Fruit fly (Drosophila melanogaster) whole organism, embryonic: ENCODE measurements around the gene Cpr31A.

Experiments
- Abd-B ChIP-seq: fragments of 200-800 bp; sonication (Bioruptor generic); optimal IDR thresholded peaks from 2 replicates; lab custom pipeline; 2018; ENCODE audit warnings: missing biosample characterization, mild to moderate bottlenecking, missing genetic modification characterization, moderate library complexity
- Atf-2 ChIP-seq: fragments of 200-800 bp; sonication (Bioruptor generic); optimal IDR thresholded peaks from 2 replicates; lab custom pipeline; 2016; ENCODE audit warnings: missing biosample characterization, missing genetic modification characterization
- Atf3 ChIP-seq: fragments of 200-800 bp; sonication (Bioruptor generic); optimal IDR thresholded peaks from 3 replicates; lab custom pipeline; 2016; ENCODE audit warnings: missing biosample characterization, missing genetic modification characterization
- CG1024 ChIP-seq: fragments of 200-800 bp; sonication (Bioruptor generic); IDR thresholded peaks from 2 replicates; pipeline ENCODE4 v1.3.6; 2022; ENCODE audit warnings: missing biosample characterization, missing genetic modification characterization
- CG11093 ChIP-seq: fragments of 200-800 bp; sonication (Bioruptor generic); IDR thresholded peaks from 3 replicates; pipeline ENCODE4 v1.3.6; 2022; ENCODE audit warnings: missing biosample characterization, missing genetic modification characterization
- CG11247 ChIP-seq: fragments of 200-800 bp; sonication (Bioruptor generic); IDR thresholded peaks from 2 replicates; pipeline ENCODE4 v1.3.6; 2022; ENCODE audit warnings: missing biosample characterization, missing genetic modification characterization
- CG11695 ChIP-seq: fragments of 200-800 bp; sonication (Bioruptor generic); IDR thresholded peaks from 3 replicates; pipeline ENCODE4 v1.3.6; 2022; ENCODE audit warnings: missing biosample characterization, missing genetic modification characterization
- CG1233 ChIP-seq: fragments of 200-800 bp; sonication (Bioruptor generic); optimal IDR thresholded peaks from 4 replicates; lab custom pipeline; 2018; ENCODE audit warnings: missing biosample characterization, mild to moderate bottlenecking, missing genetic modification characterization
- CG12659 ChIP-seq: fragments of 200-800 bp; sonication (Bioruptor generic); optimal IDR thresholded peaks from 3 replicates; lab custom pipeline; 2017; ENCODE audit warnings: mild to moderate bottlenecking, missing biosample characterization, missing genetic modification reagents, missing genetic modification characterization
- CG13123 ChIP-seq: fragments of 200-800 bp; sonication (Bioruptor generic); optimal IDR thresholded peaks from 2 replicates; lab custom pipeline; 2016; ENCODE audit warnings: missing biosample characterization, missing genetic modification characterization
- CG13287 ChIP-seq: fragments of 200-800 bp; sonication (Bioruptor generic); IDR thresholded peaks from 2 replicates; pipeline ENCODE4 v1.3.6; 2022; ENCODE audit warnings: missing biosample characterization, missing genetic modification characterization; ENCODE audit not compliant: partially characterized antibody
- CG15514 ChIP-seq: fragments of 200-800 bp; sonication (Bioruptor generic); optimal IDR thresholded peaks from 3 replicates; lab custom pipeline; 2017; ENCODE audit warnings: missing biosample characterization, missing genetic modification characterization, mild to moderate bottlenecking, moderate library complexity, missing genetic modification reagents
- CG17802 ChIP-seq: fragments of 200-800 bp; sonication (Bioruptor generic); optimal IDR thresholded peaks from 2 replicates; lab custom pipeline; 2018; ENCODE audit warnings: missing biosample characterization, mild to moderate bottlenecking, missing genetic modification characterization, moderate library complexity
- CG17912 ChIP-seq: fragments of 200-800 bp; sonication (Bioruptor generic); optimal IDR thresholded peaks from 2 replicates; lab custom pipeline; 2018; ENCODE audit warnings: missing biosample characterization, mild to moderate bottlenecking, missing genetic modification characterization
- CG18599 ChIP-seq: fragments of 200-800 bp; sonication (Bioruptor generic); optimal IDR thresholded peaks from 3 replicates; lab custom pipeline; 2017; ENCODE audit warnings: missing biosample characterization, missing genetic modification characterization, mild to moderate bottlenecking, moderate library complexity, missing genetic modification reagents
- CG18619 ChIP-seq: fragments of 200-800 bp; sonication (Bioruptor generic); optimal IDR thresholded peaks from 3 replicates; lab custom pipeline; 2017; ENCODE audit warnings: missing biosample characterization, mild to moderate bottlenecking, missing genetic modification characterization
- CG2129 ChIP-seq: fragments of 200-800 bp; sonication (Bioruptor generic); IDR thresholded peaks from 2 replicates; pipeline ENCODE4 v1.3.6; 2022; ENCODE audit warnings: missing biosample characterization, missing genetic modification characterization; ENCODE audit not compliant: partially characterized antibody
- CG2202 ChIP-seq: fragments of 200-800 bp; sonication (Bioruptor generic); optimal IDR thresholded peaks from 2 replicates; lab custom pipeline; 2018; ENCODE audit warnings: missing biosample characterization, mild to moderate bottlenecking, missing genetic modification characterization
- CG2889 ChIP-seq: fragments of 200-800 bp; sonication (Bioruptor generic); IDR thresholded peaks from 3 replicates; pipeline ENCODE4 v1.3.6; 2022; ENCODE audit warnings: missing biosample characterization, missing genetic modification characterization
- CG30403 ChIP-seq: fragments of 200-800 bp; sonication (Bioruptor generic); optimal IDR thresholded peaks from 3 replicates; lab custom pipeline; 2016; ENCODE audit warnings: missing biosample characterization, missing genetic modification characterization
- CG8281 ChIP-seq: fragments of 200-800 bp; sonication (Bioruptor generic); optimal IDR thresholded peaks from 2 replicates; lab custom pipeline; 2018; ENCODE audit warnings: missing biosample characterization, mild to moderate bottlenecking, missing genetic modification characterization, moderate library complexity
- CG9727 ChIP-seq: fragments of 200-800 bp; sonication (Bioruptor generic); optimal IDR thresholded peaks from 3 replicates; lab custom pipeline; 2017; ENCODE audit warnings: missing biosample characterization, mild to moderate bottlenecking, missing genetic modification characterization
- Dip2 ChIP-seq: fragments of 200-800 bp; sonication (Bioruptor generic); IDR thresholded peaks from 2 replicates; pipeline ENCODE4 v1.3.6; 2022; ENCODE audit warnings: missing biosample characterization, missing genetic modification characterization
- Doc3 ChIP-seq: fragments of 200-800 bp; sonication (Bioruptor generic); IDR thresholded peaks from 3 replicates; pipeline ENCODE4 v1.3.6; 2022; ENCODE audit warnings: missing biosample characterization, missing genetic modification characterization; ENCODE audit not compliant: partially characterized antibody
- ERR ChIP-seq: fragments of 200-800 bp; sonication (Bioruptor generic); optimal IDR thresholded peaks from 2 replicates; lab custom pipeline; 2016; ENCODE audit warnings: missing biosample characterization, missing genetic modification characterization
- Gug ChIP-seq: fragments of 200-800 bp; sonication (Bioruptor generic); IDR thresholded peaks from 4 replicates; pipeline ENCODE4 v1.3.6; 2022; ENCODE audit warnings: missing biosample characterization, missing genetic modification characterization
- Hr78 ChIP-seq, 2 experiments: fragments of 200-800 bp in 1 of 2; fragments of >200 bp in 1 of 2; sonication (Bioruptor generic) in 1 of 2; optimal IDR thresholded peaks; 2 replicates each; lab custom pipeline; 2017 to 2019; ENCODE audit warnings: missing biosample characterization in 2 of 2, missing genetic modification characterization in 2 of 2, mild to moderate bottlenecking in 1 of 2, moderate library complexity in 1 of 2
- Meics ChIP-seq: fragments of 200-800 bp; sonication (Bioruptor generic); optimal IDR thresholded peaks from 2 replicates; lab custom pipeline; 2017; ENCODE audit warnings: missing biosample characterization, mild to moderate bottlenecking, missing genetic modification characterization
- Myb ChIP-seq: fragments of 200-800 bp; sonication (Bioruptor generic); optimal IDR thresholded peaks from 2 replicates; lab custom pipeline; 2016; ENCODE audit warnings: missing biosample characterization, missing genetic modification characterization
- Neu2 ChIP-seq: fragments of 200-800 bp; sonication (Bioruptor generic); optimal IDR thresholded peaks from 3 replicates; lab custom pipeline; 2016; ENCODE audit warnings: missing biosample characterization, missing genetic modification characterization, borderline replicate concordance
- Oaz ChIP-seq: fragments of 200-800 bp; sonication (Bioruptor generic); IDR thresholded peaks from 2 replicates; pipeline ENCODE4 v1.3.6; 2022; ENCODE audit warnings: missing biosample characterization, missing genetic modification characterization
- Sin3A ChIP-seq: fragments of >200 bp; optimal IDR thresholded peaks from 2 replicates; lab custom pipeline; 2018
- Ssrp ChIP-seq: fragments of 200-800 bp; sonication (Bioruptor generic); optimal IDR thresholded peaks from 2 replicates; lab custom pipeline; 2018; ENCODE audit warnings: missing biosample characterization, mild to moderate bottlenecking, missing genetic modification characterization, moderate library complexity
- Vsx1 ChIP-seq: fragments of 200-800 bp; sonication (Bioruptor generic); optimal IDR thresholded peaks from 2 replicates; lab custom pipeline; 2017; ENCODE audit warnings: missing biosample characterization, mild to moderate bottlenecking, missing genetic modification characterization, missing genetic modification reagents
- chif ChIP-seq, 2 experiments: fragments of 200-800 bp; sonication (Bioruptor generic); optimal IDR thresholded peaks; 3 replicates each; lab custom pipeline; 2016; ENCODE audit warnings: missing biosample characterization in 2 of 2, missing genetic modification characterization in 2 of 2
- crol ChIP-seq: fragments of 200-800 bp; sonication (Bioruptor generic); IDR thresholded peaks from 2 replicates; pipeline ENCODE4 v1.3.6; 2022; ENCODE audit warnings: missing biosample characterization, missing genetic modification characterization
- eyg ChIP-seq: fragments of 200-800 bp; sonication (Bioruptor generic); optimal IDR thresholded peaks from 3 replicates; lab custom pipeline; 2016; ENCODE audit warnings: missing biosample characterization, missing genetic modification characterization
- fd102C ChIP-seq: fragments of 200-800 bp; sonication (Bioruptor generic); optimal IDR thresholded peaks from 2 replicates; lab custom pipeline; 2018; ENCODE audit warnings: missing biosample characterization, mild to moderate bottlenecking, missing genetic modification characterization, moderate library complexity
- gcm ChIP-seq: fragments of 200-800 bp; sonication (Bioruptor generic); optimal IDR thresholded peaks from 2 replicates; lab custom pipeline; 2019; ENCODE audit warnings: missing biosample characterization, mild to moderate bottlenecking, missing genetic modification characterization, moderate library complexity
- hb ChIP-seq: fragments of 200-800 bp; sonication (Bioruptor generic); IDR thresholded peaks from 3 replicates; pipeline ENCODE4 v1.3.6; 2022; ENCODE audit warnings: missing biosample characterization, missing genetic modification characterization; ENCODE audit not compliant: partially characterized antibody
- lbe ChIP-seq: fragments of 200-800 bp; sonication (Bioruptor generic); optimal IDR thresholded peaks from 2 replicates; lab custom pipeline; 2016; ENCODE audit warnings: missing biosample characterization, mild to moderate bottlenecking, missing genetic modification characterization
- lmd ChIP-seq: fragments of 200-800 bp; sonication (Bioruptor generic); IDR thresholded peaks from 2 replicates; pipeline ENCODE4 v1.3.6; 2022; ENCODE audit warnings: missing biosample characterization, missing genetic modification characterization
- mam ChIP-seq: fragments of 200-800 bp; sonication (Bioruptor generic); optimal IDR thresholded peaks from 3 replicates; lab custom pipeline; 2016; ENCODE audit warnings: missing biosample characterization, missing genetic modification characterization
- nerfin-1 ChIP-seq: fragments of 200-800 bp; sonication (Bioruptor generic); optimal IDR thresholded peaks from 3 replicates; lab custom pipeline; 2019; ENCODE audit warnings: missing biosample characterization, mild to moderate bottlenecking, missing genetic modification characterization, moderate library complexity
- nerfin-2 ChIP-seq: fragments of 200-800 bp; sonication (Bioruptor generic); IDR thresholded peaks from 2 replicates; pipeline ENCODE4 v1.3.6; 2022; ENCODE audit warnings: missing biosample characterization, missing genetic modification characterization; ENCODE audit not compliant: partially characterized antibody
- peb ChIP-seq: fragments of 200-800 bp; sonication (Bioruptor generic); IDR thresholded peaks from 2 replicates; pipeline ENCODE4 v1.3.6; 2022; ENCODE audit warnings: missing biosample characterization, missing genetic modification characterization
- sd ChIP-seq: fragments of 200-800 bp; sonication (Bioruptor generic); optimal IDR thresholded peaks from 3 replicates; lab custom pipeline; 2018; ENCODE audit warnings: missing biosample characterization, mild to moderate bottlenecking, missing genetic modification characterization, moderate library complexity
- sr ChIP-seq: fragments of 200-800 bp; sonication (Bioruptor generic); IDR thresholded peaks from 3 replicates; pipeline ENCODE4 v1.3.6; 2022; ENCODE audit warnings: missing biosample characterization, missing genetic modification characterization
- tup ChIP-seq: fragments of 200-800 bp; sonication (Bioruptor generic); optimal IDR thresholded peaks from 2 replicates; lab custom pipeline; 2016; ENCODE audit warnings: missing biosample characterization, mild to moderate bottlenecking, missing genetic modification characterization, moderate library complexity
- tx ChIP-seq: fragments of 200-800 bp; sonication (Bioruptor generic); optimal IDR thresholded peaks from 2 replicates; lab custom pipeline; 2016; ENCODE audit warnings: missing biosample characterization, missing genetic modification characterization
- wek ChIP-seq: fragments of 200-800 bp; sonication (Bioruptor generic); optimal IDR thresholded peaks from 3 replicates; lab custom pipeline; 2018; ENCODE audit warnings: missing biosample characterization, mild to moderate bottlenecking, missing genetic modification characterization, moderate library complexity

The Cpr31A gene

DNA sequence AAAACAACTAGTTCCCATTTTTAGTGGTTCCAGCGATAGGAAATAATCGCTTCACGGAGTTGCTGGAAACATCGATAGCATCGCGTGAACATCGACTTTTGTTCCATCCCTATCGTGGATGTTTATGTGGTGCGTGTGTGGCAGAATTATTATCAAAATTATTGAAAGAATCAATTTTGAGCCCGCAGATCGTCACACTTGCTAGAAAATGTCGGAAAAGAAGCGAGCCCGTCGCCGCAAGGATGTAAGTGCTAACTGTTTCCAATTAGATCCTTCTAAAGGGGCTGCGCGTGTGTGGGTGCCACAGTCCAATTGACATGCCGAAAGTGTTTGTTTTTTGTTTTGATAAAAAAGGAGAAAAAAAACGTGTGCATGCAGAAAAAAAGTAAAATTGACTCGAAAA is 44.7 kb upstream of the Cpr31A start, which contains the start of gene Trp1 (continued):
- TF ChIP-seq Doc3 (GFP tag; lab: Robert Waterston, UW): peak; percentile 93
- TF ChIP-seq tup (GFP tag; lab: Kevin White, UChicago): no peak
- TF ChIP-seq nerfin-1 (tag; lab: Kevin White, UChicago): peak; percentile 55
- TF ChIP-seq CG12659 (GFP tag; lab: Kevin White, UChicago): peak; percentile 59
- TF ChIP-seq ERR: no peak
- no peak for TF ChIP-seq chif (GFP tag; optimal IDR thresholded peaks at IDR 0.05; lab: Kevin White, UChicago)
- peak; percentile 95 for TF ChIP-seq CG13287 (GFP tag; lab: Robert Waterston, UW)
- TF ChIP-seq CG15514 (GFP tag; lab: Kevin White, UChicago): peak; percentile 99
- TF ChIP-seq Gug (GFP tag; lab: Robert Waterston, UW): no peak; the same call in 3 of the 4 replicates
- no peak for TF ChIP-seq CG30403 (GFP tag; lab: Kevin White, UChicago)
- no peak for TF ChIP-seq Meics (GFP tag; lab: Kevin White, UChicago)
- no peak for TF ChIP-seq Ssrp (tag; lab: Kevin White, UChicago)
- TF ChIP-seq CG11093 (GFP tag; lab: Robert Waterston, UW): no peak
- TF ChIP-seq CG2202 (tag; lab: Kevin White, UChicago): no peak
- no peak for TF ChIP-seq Hr78 (GFP tag; optimal IDR thresholded peaks at IDR 0.05; lab: Kevin White, UChicago)
- no peak for TF ChIP-seq sr
- TF ChIP-seq sd (tag; lab: Kevin White, UChicago): no peak
- no peak for TF ChIP-seq CG11695 (GFP tag; lab: Robert Waterston, UW)
- TF ChIP-seq eyg (GFP tag; lab: Kevin White, UChicago): no peak
- TF ChIP-seq hb (GFP tag; lab: Robert Waterston, UW): peak; percentile 91
- no peak for TF ChIP-seq CG18599 (GFP tag; lab: Kevin White, UChicago)
- TF ChIP-seq CG13123 (GFP tag; lab: Kevin White, UChicago): no peak
- no peak for TF ChIP-seq Dip2 (GFP tag; lab: Robert Waterston, UW)
- no peak for TF ChIP-seq Atf3 (GFP tag; lab: Kevin White, UChicago)
- peak; percentile 10 for TF ChIP-seq lbe (GFP tag; lab: Kevin White, UChicago)
- no peak for TF ChIP-seq CG17802
- TF ChIP-seq nerfin-2 (GFP tag; lab: Robert Waterston, UW): peak; percentile 88
- no peak for TF ChIP-seq CG2889 (GFP tag; lab: Robert Waterston, UW)
- TF ChIP-seq Neu2: no peak
- no peak for TF ChIP-seq lmd (GFP tag; lab: Robert Waterston, UW)
- TF ChIP-seq Sin3A (lab: Kevin White, UChicago): peak; percentile 5
- TF ChIP-seq CG17912 (GFP tag; lab: Kevin White, UChicago): no peak
- TF ChIP-seq CG2129 (GFP tag; lab: Robert Waterston, UW): peak; percentile 84
- no peak for TF ChIP-seq wek (GFP tag; lab: Kevin White, UChicago)
- no peak for TF ChIP-seq Oaz (GFP tag; lab: Robert Waterston, UW)
- TF ChIP-seq mam: no peak
- TF ChIP-seq tx (GFP tag; lab: Kevin White, UChicago): no peak
- TF ChIP-seq Vsx1 (GFP tag; lab: Kevin White, UChicago): no peak
- TF ChIP-seq Myb (GFP tag; lab: Kevin White, UChicago): no peak
- no peak for TF ChIP-seq CG1233
- no peak for TF ChIP-seq gcm
- TF ChIP-seq peb (GFP tag; lab: Robert Waterston, UW): no peak
- TF ChIP-seq CG9727: no peak
- no peak for TF ChIP-seq crol (GFP tag; lab: Robert Waterston, UW)
- TF ChIP-seq CG1024 (GFP tag; lab: Robert Waterston, UW): no peak
- no peak for TF ChIP-seq CG11247 (GFP tag; lab: Robert Waterston, UW)
- TF ChIP-seq Abd-B (GFP tag; lab: Kevin White, UChicago): peak; percentile 45
- no peak for TF ChIP-seq fd102C (GFP tag; lab: Kevin White, UChicago)
- no peak for TF ChIP-seq Atf-2 (GFP tag; lab: Kevin White, UChicago)
- TF ChIP-seq CG18619 (GFP tag; lab: Kevin White, UChicago): no peak
- TF ChIP-seq CG8281 (tag; lab: Kevin White, UChicago): no peak
